Fruit fly (Drosophila melanogaster) whole organism, pupa: ENCODE measurements around the gene EAChm.

Source experiments
- CG10348 ChIP-seq: fragments of 200-800 bp; sonication (Bioruptor generic); IDR thresholded peaks from 2 replicates; pipeline ENCODE4 v1.3.6; 2022; ENCODE audit warnings: missing biosample characterization, missing genetic modification characterization
- CG32121 ChIP-seq: fragments of 200-800 bp; sonication (Bioruptor generic); IDR thresholded peaks from 2 replicates; pipeline ENCODE4 v1.3.6; 2022; ENCODE audit warnings: missing biosample characterization, missing genetic modification characterization
- CG34367 ChIP-seq: fragments of 200-800 bp; sonication (Bioruptor generic); optimal IDR thresholded peaks from 2 replicates; lab custom pipeline; 2018; ENCODE audit warnings: missing biosample characterization, mild to moderate bottlenecking, missing genetic modification characterization
- CG8159 ChIP-seq: fragments of 200-800 bp; sonication (Bioruptor generic); optimal IDR thresholded peaks from 3 replicates; lab custom pipeline; 2018; ENCODE audit warnings: missing biosample characterization, mild to moderate bottlenecking, missing genetic modification characterization, moderate library complexity
- D1 ChIP-seq: fragments of 200-800 bp; sonication (Bioruptor generic); optimal IDR thresholded peaks from 2 replicates; lab custom pipeline; 2018; ENCODE audit warnings: missing biosample characterization, mild to moderate bottlenecking, missing genetic modification characterization, moderate library complexity
- EcR ChIP-seq: fragments of 200-800 bp; sonication (Bioruptor generic); optimal IDR thresholded peaks from 3 replicates; lab custom pipeline; 2019; ENCODE audit warnings: missing biosample characterization, missing genetic modification characterization, mild to moderate bottlenecking, moderate library complexity, missing genetic modification reagents
- Snoo ChIP-seq: fragments of 200-800 bp; sonication (Bioruptor generic); optimal IDR thresholded peaks from 3 replicates; lab custom pipeline; 2017; ENCODE audit warnings: missing biosample characterization, mild to moderate bottlenecking, missing genetic modification characterization, inconsistent platforms

dm6 chr3L:15049395-15049794 is 5.2 kb upstream of the EAChm start, which contains the start of gene CG43678:
- TF ChIP-seq D1 (tag; lab: Kevin White, UChicago) (no peak), CG32121 (no peak), EcR (GFP tag; lab: Kevin White, UChicago) (no peak), CG10348 (GFP tag; lab: Robert Waterston, UW) (no peak), Snoo (tag; lab: Kevin White, UChicago) (no peak), CG8159 (no peak), CG34367 (tag; lab: Kevin White, UChicago) (no peak)
